Fruit fly (Drosophila melanogaster): ENCODE data around the gene nht.

Gene nht

DNA sequence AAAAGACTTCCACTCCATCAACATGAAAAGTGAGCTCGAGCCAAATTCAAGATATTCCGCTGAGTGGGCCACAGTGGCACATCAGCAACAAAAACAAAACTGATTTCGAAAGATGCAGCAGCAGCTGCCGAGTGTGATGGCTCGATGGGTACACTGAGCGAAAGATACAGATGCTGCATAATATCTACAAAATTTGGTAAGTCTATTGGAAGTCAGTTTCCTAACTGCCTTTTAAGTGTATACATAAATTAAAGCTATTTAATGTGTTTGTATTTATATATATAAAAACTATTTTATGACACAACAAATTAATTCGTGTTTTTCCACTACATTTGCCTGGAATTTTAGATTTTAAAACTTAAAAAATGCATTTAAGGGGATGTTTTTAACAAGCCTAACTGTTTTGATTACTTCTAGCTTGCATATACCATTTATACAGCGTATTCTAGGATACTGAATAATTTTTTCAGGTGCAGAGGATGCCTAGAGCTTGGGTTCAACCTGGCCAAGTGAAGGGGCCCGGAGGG lies 24.7 kb upstream of the nht start:
- TF ChIP-seq CG2712 (tag; optimal IDR thresholded peaks at IDR 0.05) (peak; percentile 25), lola (GFP tag; optimal IDR thresholded peaks at IDR 0.05) (peak in 1 of 3 experiments; percentile 25), nmo (GFP tag; optimal IDR thresholded peaks at IDR 0.05) (peak; percentile 43), Rx (GFP tag; IDR thresholded peaks at IDR 0.05) (peak; percentile 31; the same call in 1 of the 2 replicates), CG18262 (tag; optimal IDR thresholded peaks at IDR 0.05) (peak; percentile 52), Xrp1 (GFP tag; IDR thresholded peaks at IDR 0.05) (no peak), zf30C (GFP tag; optimal IDR thresholded peaks at IDR 0.05) (peak; percentile 16), dmrt99B (tag; optimal IDR thresholded peaks at IDR 0.05) (peak; percentile 38), az2 (GFP tag; optimal IDR thresholded peaks at IDR 0.05) (peak; percentile 5), CG2116 (GFP tag; optimal IDR thresholded peaks at IDR 0.05) (no peak), CG2875 (GFP tag; optimal IDR thresholded peaks at IDR 0.05) (no peak), Ssrp (tag; optimal IDR thresholded peaks at IDR 0.05) (peak; percentile 21), gem (tag; optimal IDR thresholded peaks at IDR 0.05) (peak; percentile 38), CG4282 (GFP tag; optimal IDR thresholded peaks at IDR 0.05) (no peak), CG31441 (GFP tag; IDR thresholded peaks at IDR 0.05) (peak; percentile 31; the same call in 1 of the 2 replicates), CG14710 (tag; optimal IDR thresholded peaks at IDR 0.05) (peak; percentile 17), CG9876 (GFP tag; optimal IDR thresholded peaks at IDR 0.05) (no peak), CG8388 (GFP tag; optimal IDR thresholded peaks at IDR 0.05) (peak; percentile 9), Sox102F (GFP tag; optimal IDR thresholded peaks at IDR 0.05) (peak; percentile 28), fd102C (GFP tag; optimal IDR thresholded peaks at IDR 0.05) (no peak), Ptx1 (GFP tag; IDR thresholded peaks at IDR 0.05) (0 out of 2 replicates have a peak, but pooled peaks have one; percentile 10), esg (GFP tag; conservative IDR thresholded peaks at IDR 0.05) (0 out of 2 replicates have a peak, but pooled peaks have one; percentile 6), Eip74EF (GFP tag; optimal IDR thresholded peaks at IDR 0.05) (peak in 1 of 2 experiments; percentile 1), tio (GFP tag; optimal IDR thresholded peaks at IDR 0.05) (peak; percentile 1), D19A (tag; optimal IDR thresholded peaks at IDR 0.05) (peak; percentile 14), h (optimal IDR thresholded peaks at IDR 0.05) (no peak), CG7839 (tag; optimal IDR thresholded peaks at IDR 0.05) (peak; percentile 27), CG10979 (tag; optimal IDR thresholded peaks at IDR 0.05) (peak; percentile 24), Sox100B (GFP tag; optimal IDR thresholded peaks at IDR 0.05) (peak; percentile 17), CG15073 (GFP tag; optimal IDR thresholded peaks at IDR 0.05) (no peak), dmrt11E (tag; optimal IDR thresholded peaks at IDR 0.05) (peak; percentile 31), bsh (GFP tag; optimal IDR thresholded peaks at IDR 0.05) (peak in 1 of 2 experiments; percentile 18), CG11504 (tag; optimal IDR thresholded peaks at IDR 0.05) (peak; percentile 60), CoRest (tag; optimal IDR thresholded peaks at IDR 0.05) (peak; percentile 27), CG17361 (GFP tag; IDR thresholded peaks at IDR 0.05) (0 out of 3 replicates have a peak, but pooled peaks have one; percentile 32), phol (tag; optimal IDR thresholded peaks at IDR 0.05) (peak; percentile 16), Blimp-1 (GFP tag; optimal IDR thresholded peaks at IDR 0.05) (peak; percentile 7)

DNA sequence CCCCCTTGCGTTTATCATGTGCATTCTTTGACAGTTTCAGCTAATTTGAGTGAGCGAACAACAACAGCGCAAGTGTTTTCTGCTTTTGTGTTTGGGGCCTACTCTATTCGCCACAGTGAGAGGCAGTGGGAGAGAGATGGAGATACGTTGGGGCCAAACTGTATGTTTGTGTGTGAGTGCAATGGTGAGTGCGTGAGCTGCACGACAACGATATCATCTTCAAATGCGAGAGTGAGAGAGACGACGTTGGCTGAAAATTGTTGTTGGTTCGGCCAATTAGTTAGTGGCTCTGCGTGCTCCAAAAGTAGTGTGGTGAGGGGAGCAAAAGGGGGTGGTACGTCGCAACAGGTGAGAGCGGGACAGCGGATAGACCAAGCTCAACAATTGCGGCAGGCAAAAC lies 20.9 kb upstream of the nht start:
- TF ChIP-seq CG14050 (GFP tag; IDR thresholded peaks at IDR 0.05) = no peak
- no peak for TF ChIP-seq CG11504 (tag; optimal IDR thresholded peaks at IDR 0.05)
- TF ChIP-seq otp (GFP tag; IDR thresholded peaks at IDR 0.05) = peak; percentile 31; the same call in 1 of the 3 replicates
- TF ChIP-seq lab (GFP tag; optimal IDR thresholded peaks at IDR 0.05) = no peak
- no peak for TF ChIP-seq CG7839 (tag; optimal IDR thresholded peaks at IDR 0.05)
- TF ChIP-seq wdn (GFP tag; IDR thresholded peaks at IDR 0.05) = no peak
- peak; percentile 87 for TF ChIP-seq crol (GFP tag; IDR thresholded peaks at IDR 0.05)
- no peak for TF ChIP-seq zen (tag; optimal IDR thresholded peaks at IDR 0.05)
- TF ChIP-seq sd (tag; optimal IDR thresholded peaks at IDR 0.05) = peak; percentile 38
- TF ChIP-seq CG10654 (GFP tag; optimal IDR thresholded peaks at IDR 0.05) = no peak
- TF ChIP-seq repo (GFP tag; optimal IDR thresholded peaks at IDR 0.05) = no peak
- TF ChIP-seq CG9215 (GFP tag; IDR thresholded peaks at IDR 0.05) = peak; percentile 23; the same call in 1 of the 2 replicates
- no peak for TF ChIP-seq CG8944 (GFP tag; optimal IDR thresholded peaks at IDR 0.05)
- peak; percentile 74 for TF ChIP-seq Aef1 (GFP tag; IDR thresholded peaks at IDR 0.05)
- TF ChIP-seq Atf6 (GFP tag; IDR thresholded peaks at IDR 0.05) = no peak
- no peak for TF ChIP-seq schlank (tag; optimal IDR thresholded peaks at IDR 0.05)

Data from whole organism, embryonic.